Worm (Caenorhabditis elegans) whole organism, late embryonic: Measurements from ENCODE around the gene Y55D5A.1.

Experiments
- C38D4.7 ChIP-seq: fragments of 200-800 bp; sonication (Bioruptor generic); optimal IDR thresholded peaks from 2 replicates; lab custom pipeline; 2018; ENCODE audit warnings: mild to moderate bottlenecking, missing genetic modification characterization, moderate library complexity, missing compliant biosample characterization
- F13H6.1 ChIP-seq: sonication (generic microtip); optimal IDR thresholded peaks from 2 replicates; lab custom pipeline; 2016; ENCODE audit warnings: missing genetic modification characterization, missing compliant biosample characterization
- ama-1 ChIP-seq: fragments of 150-350 bp; optimal IDR thresholded peaks from 2 replicates; lab custom pipeline; 2014
- pag-3 ChIP-seq: sonication (generic microtip); optimal IDR thresholded peaks from 2 replicates; lab custom pipeline; 2016; ENCODE audit warnings: missing compliant biosample characterization, missing genetic modification characterization, borderline replicate concordance
- pha-4 ChIP-seq: fragments of 150-350 bp; optimal IDR thresholded peaks from 2 replicates; lab custom pipeline; 2018; ENCODE audit warnings: missing biosample characterization, missing genetic modification reagents, missing genetic modification characterization
- pqm-1 ChIP-seq: sonication (generic microtip); optimal IDR thresholded peaks from 2 replicates; lab custom pipeline; 2016; ENCODE audit warnings: missing genetic modification characterization, missing compliant biosample characterization
- zip-5 ChIP-seq: sonication (generic microtip); optimal IDR thresholded peaks from 2 replicates; lab custom pipeline; 2016; ENCODE audit warnings: missing genetic modification characterization, missing compliant biosample characterization

- TF ChIP-seq pqm-1 (no peak), zip-5 (tag; lab: Kevin White, UChicago) (no peak), C38D4.7 (GFP tag; lab: Kevin White, UChicago) (no peak), ama-1 (lab: Kevin White, UChicago) (no peak), pag-3 (tag; lab: Kevin White, UChicago) (no peak), F13H6.1 (tag; lab: Kevin White, UChicago) (no peak), pha-4 (tag; lab: Kevin White, UChicago) (no peak)
These were observed 1.3 kb upstream of the Y55D5A.1 start for ce11 chrIII:2980927-2981326.
